Worm (Caenorhabditis elegans) whole organism, L3 larva: ENCODE results near the gene ZK616.8.

Experiments
- ZK546.5 ChIP-seq: sonication (generic microtip); optimal IDR thresholded peaks from 2 replicates; lab custom pipeline; 2017; ENCODE audit warnings: missing biosample characterization, missing genetic modification characterization
- ama-1 ChIP-seq: fragments of 150-350 bp; optimal IDR thresholded peaks from 2 replicates; lab custom pipeline; 2018
- ceh-16 ChIP-seq: sonication (generic microtip); optimal IDR thresholded peaks from 2 replicates; lab custom pipeline; 2017; ENCODE audit warnings: missing biosample characterization, missing genetic modification characterization
- ceh-9 ChIP-seq: sonication (generic microtip); optimal IDR thresholded peaks from 2 replicates; lab custom pipeline; 2018; ENCODE audit warnings: missing biosample characterization, missing genetic modification characterization
- egl-27 ChIP-seq: sonication (generic microtip); optimal IDR thresholded peaks from 4 replicates; lab custom pipeline; 2017; ENCODE audit warnings: missing biosample characterization, missing genetic modification reagents, missing genetic modification characterization
- egl-5 ChIP-seq: fragments of 150-350 bp; optimal IDR thresholded peaks from 2 replicates; lab custom pipeline; 2017; ENCODE audit warnings: missing biosample characterization, missing genetic modification reagents, missing genetic modification characterization, inconsistent platforms
- elt-2 ChIP-seq: sonication (generic microtip); optimal IDR thresholded peaks from 2 replicates; lab custom pipeline; 2016; ENCODE audit warnings: missing genetic modification reagents, mild to moderate bottlenecking, missing genetic modification characterization, missing compliant biosample characterization
- fkh-2 ChIP-seq: fragments of 150-350 bp; optimal IDR thresholded peaks from 2 replicates; lab custom pipeline; 2014; ENCODE audit warnings: missing biosample characterization, missing genetic modification reagents, missing genetic modification characterization
- hmg-11 ChIP-seq: sonication (generic microtip); optimal IDR thresholded peaks from 2 replicates; lab custom pipeline; 2016; ENCODE audit warnings: missing genetic modification characterization, missing compliant biosample characterization
- jun-1 ChIP-seq: fragments of 150-350 bp; optimal IDR thresholded peaks from 2 replicates; lab custom pipeline; 2014; ENCODE audit warnings: missing biosample characterization, missing genetic modification reagents, missing genetic modification characterization
- lin-15B ChIP-seq: fragments of 150-350 bp; optimal IDR thresholded peaks from 2 replicates; lab custom pipeline; 2014; ENCODE audit warnings: missing biosample characterization, missing genetic modification characterization
- lin-39 ChIP-seq: fragments of 150-350 bp; optimal IDR thresholded peaks from 2 replicates; lab custom pipeline; 2018; ENCODE audit warnings: missing biosample characterization, missing genetic modification reagents, missing genetic modification characterization
- lsy-12 ChIP-seq: sonication (generic microtip); optimal IDR thresholded peaks from 2 replicates; lab custom pipeline; 2016; ENCODE audit warnings: mild to moderate bottlenecking, missing genetic modification characterization, missing compliant biosample characterization
- mdl-1 ChIP-seq: fragments of 150-350 bp; optimal IDR thresholded peaks from 2 replicates; lab custom pipeline; 2014; ENCODE audit warnings: missing biosample characterization, missing genetic modification characterization
- mml-1 ChIP-seq: fragments of 150-350 bp; sonication (generic microtip); optimal IDR thresholded peaks from 3 replicates; lab custom pipeline; 2014; ENCODE audit warnings: missing biosample characterization, missing genetic modification characterization
- nfya-1 ChIP-seq: sonication (generic microtip); optimal IDR thresholded peaks from 2 replicates; lab custom pipeline; 2017; ENCODE audit warnings: missing genetic modification characterization, mild to moderate bottlenecking, missing compliant biosample characterization, antibody characterized with exemption, moderate library complexity; ENCODE audit not compliant: insufficient read depth
- nhr-12 ChIP-seq: fragments of 150-350 bp; optimal IDR thresholded peaks from 2 replicates; lab custom pipeline; 2014; ENCODE audit warnings: missing biosample characterization, missing genetic modification characterization
- nhr-23 ChIP-seq: fragments of 150-350 bp; optimal IDR thresholded peaks from 2 replicates; lab custom pipeline; 2014; ENCODE audit warnings: missing biosample characterization, missing genetic modification reagents, missing genetic modification characterization
- nhr-237 ChIP-seq: fragments of 150-350 bp; optimal IDR thresholded peaks from 2 replicates; lab custom pipeline; 2014; ENCODE audit warnings: missing biosample characterization, missing genetic modification characterization
- nhr-25 ChIP-seq: sonication (generic microtip); optimal IDR thresholded peaks from 2 replicates; lab custom pipeline; 2017; ENCODE audit warnings: missing biosample characterization, missing genetic modification characterization
- nhr-28 ChIP-seq: fragments of 150-350 bp; optimal IDR thresholded peaks from 2 replicates; lab custom pipeline; 2014; ENCODE audit warnings: missing biosample characterization, missing genetic modification characterization
- nhr-43 ChIP-seq: sonication (generic microtip); optimal IDR thresholded peaks from 2 replicates; lab custom pipeline; 2016; ENCODE audit warnings: mild to moderate bottlenecking, missing genetic modification characterization, missing compliant biosample characterization; ENCODE audit not compliant: poor library complexity, severe bottlenecking
- nhr-67 ChIP-seq: fragments of 150-350 bp; optimal IDR thresholded peaks from 2 replicates; lab custom pipeline; 2014; ENCODE audit warnings: missing biosample characterization, missing genetic modification characterization
- nhr-76 ChIP-seq: fragments of 150-350 bp; sonication (generic microtip); optimal IDR thresholded peaks from 5 replicates; lab custom pipeline; 2014; ENCODE audit warnings: missing biosample characterization, missing genetic modification characterization
- nhr-77 ChIP-seq: fragments of 150-350 bp; optimal IDR thresholded peaks from 2 replicates; lab custom pipeline; 2014; ENCODE audit warnings: missing biosample characterization, missing genetic modification characterization
- pha-4 ChIP-seq: fragments of 150-350 bp; optimal IDR thresholded peaks from 2 replicates; lab custom pipeline; 2014; ENCODE audit warnings: missing biosample characterization, missing genetic modification reagents, missing genetic modification characterization
- sea-2 ChIP-seq: fragments of 150-350 bp; sonication (generic microtip); optimal IDR thresholded peaks from 4 replicates; lab custom pipeline; 2014; ENCODE audit warnings: missing biosample characterization, missing genetic modification reagents, missing genetic modification characterization
- skn-1 ChIP-seq: fragments of 150-350 bp; optimal IDR thresholded peaks from 2 replicates; lab custom pipeline; 2014; ENCODE audit warnings: missing biosample characterization, missing genetic modification characterization
- snpc-4 ChIP-seq: fragments of 150-350 bp; optimal IDR thresholded peaks from 2 replicates; lab custom pipeline; 2014; ENCODE audit warnings: missing biosample characterization, missing genetic modification characterization
- unc-62 ChIP-seq: fragments of 150-350 bp; sonication (generic microtip); optimal IDR thresholded peaks from 4 replicates; lab custom pipeline; 2014; ENCODE audit warnings: missing biosample characterization, missing genetic modification reagents, missing genetic modification characterization
- ztf-11 ChIP-seq: fragments of 150-350 bp; optimal IDR thresholded peaks from 2 replicates; lab custom pipeline; 2014; ENCODE audit warnings: missing biosample characterization, missing genetic modification characterization
- ztf-4 ChIP-seq: fragments of 150-350 bp; optimal IDR thresholded peaks from 2 replicates; lab custom pipeline; 2014; ENCODE audit warnings: missing biosample characterization, missing genetic modification characterization

The ZK616.8 gene

DNA sequence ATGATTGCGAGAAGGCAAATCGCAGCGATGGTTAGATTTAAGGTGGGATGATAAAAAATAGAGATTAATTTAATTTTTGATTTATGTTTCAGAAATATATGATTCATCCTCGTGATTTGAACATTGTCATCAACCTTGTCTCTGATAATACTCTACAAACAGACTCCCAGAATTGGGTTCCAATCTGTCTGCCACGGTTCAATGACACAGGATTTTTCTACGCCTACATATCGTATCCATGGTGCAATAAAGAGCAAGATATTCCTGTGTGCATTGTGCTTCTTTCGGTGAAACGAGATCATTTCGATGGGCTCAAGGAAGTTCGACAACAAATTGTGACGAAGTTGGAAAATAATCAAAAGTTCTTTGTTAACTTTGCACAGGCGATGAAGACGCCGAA lies 44.1 kb downstream of the ZK616.8 start:
- TF ChIP-seq nhr-25 (tag; lab: Kevin White, UChicago) (no peak), ZK546.5 (tag; lab: Kevin White, UChicago) (no peak), ama-1 (lab: Kevin White, UChicago) (peak; percentile 50)

DNA sequence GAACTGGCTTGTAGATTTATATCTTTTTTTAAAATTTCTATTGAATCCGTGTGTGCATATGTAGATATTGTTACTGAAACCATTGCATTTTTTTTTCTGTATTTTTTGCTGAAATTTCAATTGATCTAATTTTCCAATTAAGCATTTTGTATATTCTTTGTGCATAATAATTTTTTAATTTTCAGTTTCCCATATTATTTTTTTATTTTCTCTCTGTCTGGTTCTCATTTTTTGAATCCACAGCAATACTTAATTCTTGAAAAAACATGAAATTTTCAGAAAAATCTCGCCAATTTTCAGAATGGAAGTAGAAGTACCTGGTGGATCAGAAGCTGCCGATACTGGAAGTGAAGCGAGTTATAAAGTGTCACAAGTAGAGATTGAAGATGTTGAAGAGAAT lies 45.4 kb downstream of the ZK616.8 start, which contains the start of gene sand-1:
sand-1 (plus strand) TSS at position 301 of the 400 bp plus-strand sequence.
- no peak for TF ChIP-seq mml-1 (tag; lab: Kevin White, UChicago)
- TF ChIP-seq ztf-4: no peak
- no peak for TF ChIP-seq snpc-4 (tag; lab: Kevin White, UChicago)
- TF ChIP-seq nhr-25 (tag; lab: Kevin White, UChicago): no peak
- no peak for TF ChIP-seq nhr-12 (tag; lab: Kevin White, UChicago)
- TF ChIP-seq fkh-2 (tag; lab: Kevin White, UChicago): no peak
- TF ChIP-seq sea-2: no peak

DNA sequence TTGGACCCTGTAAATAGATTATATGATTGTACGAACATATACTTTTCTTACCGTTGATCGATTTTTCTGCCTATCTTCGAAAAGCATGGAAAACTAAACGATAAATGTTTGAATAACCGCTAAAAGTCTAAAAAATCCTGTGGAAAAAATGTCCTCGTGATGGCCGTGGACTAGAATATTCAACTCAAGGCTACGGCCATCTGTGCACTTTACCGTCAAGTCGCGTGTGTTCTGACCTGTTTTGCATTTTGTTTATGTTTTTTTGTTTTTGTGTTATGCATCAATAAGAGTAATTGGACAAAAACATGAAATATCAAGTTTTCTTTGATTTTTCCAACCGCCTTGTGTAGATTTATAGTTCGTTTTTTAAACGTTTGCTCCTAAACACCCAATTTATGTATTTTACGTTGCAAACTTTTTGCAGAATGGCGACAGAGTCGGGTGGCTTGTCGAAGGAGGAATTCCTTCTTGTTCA lies 47.8 kb downstream of the ZK616.8 start, which contains the start of the genes hda-6 and F41H10.4:
hda-6 (minus strand) TSS at position 172 of the 475 bp plus-strand sequence.
F41H10.4 (plus strand) TSS at position 425 of the 475 bp plus-strand sequence.
- no peak for TF ChIP-seq nhr-67 (tag; lab: Kevin White, UChicago)
- no peak for TF ChIP-seq mdl-1
- TF ChIP-seq nhr-23 (tag; lab: Kevin White, UChicago): peak; percentile 75
- no peak for TF ChIP-seq lsy-12 (tag; lab: Kevin White, UChicago)
- peak; percentile 97 for TF ChIP-seq nhr-25 (tag; lab: Kevin White, UChicago)
- peak; percentile 73 for TF ChIP-seq egl-5
- no peak for TF ChIP-seq jun-1 (tag; lab: Kevin White, UChicago)
- peak; percentile 33 for TF ChIP-seq lin-39 (tag; lab: Kevin White, UChicago)
- no peak for TF ChIP-seq sea-2
- no peak for TF ChIP-seq ceh-16 (tag; lab: Kevin White, UChicago)
- TF ChIP-seq egl-27 (tag; lab: Kevin White, UChicago): no peak
- TF ChIP-seq snpc-4 (tag; lab: Kevin White, UChicago): peak; percentile 92
- no peak for TF ChIP-seq nhr-237 (tag; lab: Kevin White, UChicago)
- TF ChIP-seq hmg-11 (tag; lab: Kevin White, UChicago): no peak
- TF ChIP-seq skn-1 (tag; lab: Kevin White, UChicago): peak; percentile 9
- TF ChIP-seq nhr-76 (tag; lab: Kevin White, UChicago): no peak
- TF ChIP-seq elt-2 (tag; lab: Kevin White, UChicago): peak; percentile 28
- TF ChIP-seq unc-62 (GFP tag; lab: Kevin White, UChicago): no peak
- no peak for TF ChIP-seq ceh-9 (tag; lab: Kevin White, UChicago)
- TF ChIP-seq lin-15B: peak; percentile 93
- peak; percentile 75 for TF ChIP-seq pha-4 (tag; lab: Kevin White, UChicago)
- TF ChIP-seq ztf-11 (tag; lab: Kevin White, UChicago): no peak
- peak; percentile 85 for TF ChIP-seq nhr-43 (tag; lab: Kevin White, UChicago)
- TF ChIP-seq nhr-28: no peak
- no peak for TF ChIP-seq nhr-77 (tag; lab: Kevin White, UChicago)
- TF ChIP-seq nfya-1 (tag; lab: Kevin White, UChicago): peak; percentile 75
- TF ChIP-seq ztf-4: no peak
- TF ChIP-seq nhr-12 (tag; lab: Kevin White, UChicago): no peak
